Fruit fly (Drosophila melanogaster): Measurements from ENCODE around the gene Cpr97Eb.

The Cpr97Eb gene

dm6 chr3R:27131408-27131807 lies 40.5 kb upstream of the Cpr97Eb start (continued):
- TF ChIP-seq vvl (GFP tag; IDR thresholded peaks at IDR 0.05), result peak; percentile 44; the same call in 1 of the 2 replicates
- TF ChIP-seq TFAM (GFP tag; optimal IDR thresholded peaks at IDR 0.05), result no peak
- peak; percentile 28 for TF ChIP-seq bab2 (GFP tag; optimal IDR thresholded peaks at IDR 0.05)
- TF ChIP-seq Hey (tag; optimal IDR thresholded peaks at IDR 0.05), result peak; percentile 25
- no peak for TF ChIP-seq ara (GFP tag; IDR thresholded peaks at IDR 0.05)
- no peak for TF ChIP-seq Oaz (GFP tag; IDR thresholded peaks at IDR 0.05)
- TF ChIP-seq CG7372 (GFP tag; IDR thresholded peaks at IDR 0.05), result no peak
- no peak for TF ChIP-seq Chrac-16 (GFP tag; optimal IDR thresholded peaks at IDR 0.05)
- TF ChIP-seq CG13123 (GFP tag; optimal IDR thresholded peaks at IDR 0.05), result peak; percentile 8
- peak; percentile 42; the same call in 1 of the 2 replicates for TF ChIP-seq Taf1 (GFP tag; IDR thresholded peaks at IDR 0.05)
- no peak for TF ChIP-seq slou (GFP tag; optimal IDR thresholded peaks at IDR 0.05)
- peak; percentile 58; the same call in 2 of the 3 replicates for TF ChIP-seq ci (GFP tag; IDR thresholded peaks at IDR 0.05)
- TF ChIP-seq CG6791 (GFP tag; IDR thresholded peaks at IDR 0.05; ENCODE audit: partially characterized antibody), result no peak
- no peak for TF ChIP-seq lbe (GFP tag; optimal IDR thresholded peaks at IDR 0.05)
- TF ChIP-seq CG4820 (GFP tag; optimal IDR thresholded peaks at IDR 0.05), result no peak
- TF ChIP-seq CG17568 (GFP tag; optimal IDR thresholded peaks at IDR 0.05), result no peak
- no peak for TF ChIP-seq row (GFP tag; IDR thresholded peaks at IDR 0.05)
- TF ChIP-seq D19A (tag; optimal IDR thresholded peaks at IDR 0.05), result no peak
- TF ChIP-seq CG11398 (GFP tag; optimal IDR thresholded peaks at IDR 0.05), result peak; percentile 29
- peak; percentile 61; the same call in 1 of the 3 replicates for TF ChIP-seq so (GFP tag; IDR thresholded peaks at IDR 0.05)
- TF ChIP-seq CG10543 (GFP tag; optimal IDR thresholded peaks at IDR 0.05), result peak; percentile 57
- TF ChIP-seq luna (GFP tag; optimal IDR thresholded peaks at IDR 0.05), result peak; percentile 70
- TF ChIP-seq Awh (GFP tag; IDR thresholded peaks at IDR 0.05), result 0 out of 2 replicates have a peak, but pooled peaks have one; percentile 19
- 0 out of 3 replicates have a peak, but pooled peaks have one; percentile 42 for TF ChIP-seq CG11695 (GFP tag; IDR thresholded peaks at IDR 0.05)
- no peak for TF ChIP-seq sqz (GFP tag; optimal IDR thresholded peaks at IDR 0.05)
- no peak for TF ChIP-seq CG14710 (tag; optimal IDR thresholded peaks at IDR 0.05)

DNA sequence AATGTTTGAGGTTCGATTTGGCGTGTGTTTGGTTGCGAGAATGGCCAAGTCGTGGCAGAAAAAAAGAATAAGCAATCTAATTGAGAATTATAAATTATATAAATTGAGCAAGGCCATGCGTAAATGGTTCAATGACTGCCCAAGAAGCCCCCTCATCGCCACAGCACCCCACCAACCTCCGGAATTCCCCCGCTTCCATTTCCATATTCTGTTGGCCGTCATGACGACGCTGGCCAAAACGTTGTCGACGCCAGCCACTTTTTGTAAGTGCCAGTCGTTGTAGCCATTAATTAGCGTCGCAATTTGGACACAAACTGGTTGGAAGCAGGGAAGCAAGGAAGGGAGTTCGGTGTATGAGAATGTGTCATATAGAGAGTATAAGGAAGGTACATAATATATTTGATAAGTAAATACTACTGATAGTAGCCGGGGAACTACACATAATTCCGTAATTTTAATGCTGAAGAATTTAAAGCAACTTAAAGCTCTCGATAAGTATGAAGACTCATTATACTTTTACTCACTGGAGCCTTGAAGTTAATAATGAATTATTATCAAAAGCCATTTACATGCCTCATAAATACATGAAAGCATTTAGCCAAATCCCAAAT lies 39.7 kb upstream of the Cpr97Eb start:
- no peak for TF ChIP-seq tna (GFP tag; IDR thresholded peaks at IDR 0.05; ENCODE audit: partially characterized antibody)
- no peak for TF ChIP-seq sim (GFP tag; IDR thresholded peaks at IDR 0.05)
- no peak for TF ChIP-seq Sry-δ (GFP tag; optimal IDR thresholded peaks at IDR 0.05)
- no peak for TF ChIP-seq CG14441 (GFP tag; IDR thresholded peaks at IDR 0.05)
- peak; percentile 11 for TF ChIP-seq lab (GFP tag; optimal IDR thresholded peaks at IDR 0.05)
- TF ChIP-seq mirr (GFP tag; optimal IDR thresholded peaks at IDR 0.05), result peak; percentile 19
- no peak for TF ChIP-seq ERR (GFP tag; optimal IDR thresholded peaks at IDR 0.05)
- TF ChIP-seq NFAT (GFP tag; IDR thresholded peaks at IDR 0.05), result peak; percentile 38; the same call in 1 of the 2 replicates
- peak; percentile 77 for TF ChIP-seq crol (GFP tag; IDR thresholded peaks at IDR 0.05)
- TF ChIP-seq CG13123 (GFP tag; optimal IDR thresholded peaks at IDR 0.05), result no peak
- peak; percentile 45 for TF ChIP-seq Med (GFP tag)
- peak; percentile 36; the same call in 1 of the 2 replicates for TF ChIP-seq Adf1 (GFP tag; IDR thresholded peaks at IDR 0.05)
- TF ChIP-seq Aef1 (GFP tag; IDR thresholded peaks at IDR 0.05), result no peak
- TF ChIP-seq vvl (GFP tag; IDR thresholded peaks at IDR 0.05), result 0 out of 2 replicates have a peak, but pooled peaks have one; percentile 11
- peak; percentile 63 for TF ChIP-seq ftz-f1 (GFP tag; optimal IDR thresholded peaks at IDR 0.05)
- TF ChIP-seq CG6654 (GFP tag; optimal IDR thresholded peaks at IDR 0.05), result no peak
- peak; percentile 81 for TF ChIP-seq sd (tag; optimal IDR thresholded peaks at IDR 0.05)
- TF ChIP-seq en (GFP tag; optimal IDR thresholded peaks at IDR 0.05), result no peak
- TF ChIP-seq cg (GFP tag; optimal IDR thresholded peaks at IDR 0.05), result no peak
- peak; percentile 60; the same call in 2 of the 4 replicates for TF ChIP-seq chinmo (GFP tag; IDR thresholded peaks at IDR 0.05; ENCODE audit: partially characterized antibody)
- peak; percentile 4 for TF ChIP-seq B-H2 (GFP tag; optimal IDR thresholded peaks at IDR 0.05)
- peak; percentile 23 for TF ChIP-seq CG15269 (tag; optimal IDR thresholded peaks at IDR 0.05)
- TF ChIP-seq CG13624 (GFP tag; optimal IDR thresholded peaks at IDR 0.05), result peak; percentile 4
- TF ChIP-seq CG12299 (tag; optimal IDR thresholded peaks at IDR 0.05), result no peak
- no peak for TF ChIP-seq CG7839 (tag; optimal IDR thresholded peaks at IDR 0.05)
- peak; percentile 65 for TF ChIP-seq CG12769 (tag; optimal IDR thresholded peaks at IDR 0.05)
- no peak for TF ChIP-seq CG4820 (GFP tag; optimal IDR thresholded peaks at IDR 0.05)
